Worm (Caenorhabditis elegans): Measurements from ENCODE around the gene Y58A7A.3.

DNA sequence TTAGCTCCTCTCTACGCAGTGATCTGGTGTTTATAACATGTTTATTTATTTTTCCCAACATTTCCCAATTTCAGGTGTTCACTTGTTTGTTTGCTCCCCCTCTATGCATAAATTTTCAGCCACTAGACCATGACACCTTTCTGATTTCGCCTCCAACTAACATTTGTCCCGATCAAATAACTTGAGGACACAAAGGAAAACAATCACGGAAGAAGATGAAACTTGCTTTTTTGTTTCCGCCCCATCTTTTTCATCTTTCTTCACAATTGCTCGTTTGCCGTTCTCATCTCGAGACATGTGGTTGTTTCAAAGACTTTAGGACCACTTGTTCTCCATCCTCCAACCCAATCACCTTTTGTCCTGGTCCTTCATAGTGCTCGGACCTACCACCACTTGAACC lies 46.1 kb upstream of the Y58A7A.3 start, which contains the start of gene F14F9.5:
- TF ChIP-seq ceh-31 (tag; optimal IDR thresholded peaks at IDR 0.05): no peak
- no peak for TF ChIP-seq sox-4 (tag; optimal IDR thresholded peaks at IDR 0.05)
- TF ChIP-seq pag-3 (tag; optimal IDR thresholded peaks at IDR 0.05; ENCODE audit: borderline replicate concordance): no peak
- no peak for TF ChIP-seq fkh-10 (GFP tag; optimal IDR thresholded peaks at IDR 0.05)
- no peak for TF ChIP-seq lin-11 (tag; optimal IDR thresholded peaks at IDR 0.05)
